Fruit fly (Drosophila melanogaster) whole organism, adult: ENCODE measurements around the gene CG10660.
A peak's percentile ranks its signal among the peaks of the same experiment; 100 is the strongest.

Experiments used
- CG11617 ChIP-seq: fragments of 200-800 bp; sonication (Bioruptor generic); optimal IDR thresholded peaks from 2 replicates; lab custom pipeline; 2017; ENCODE audit warnings: mild to moderate bottlenecking, missing biosample characterization, missing genetic modification reagents, missing genetic modification characterization
- CG12768 ChIP-seq: fragments of 200-800 bp; sonication (Bioruptor generic); optimal IDR thresholded peaks from 2 replicates; lab custom pipeline; 2017; ENCODE audit warnings: missing biosample characterization, missing genetic modification characterization, mild to moderate bottlenecking, moderate library complexity, missing genetic modification reagents
- CG14711 ChIP-seq: fragments of 200-800 bp; sonication (Bioruptor generic); optimal IDR thresholded peaks from 2 replicates; lab custom pipeline; 2018; ENCODE audit warnings: missing biosample characterization, mild to moderate bottlenecking, missing genetic modification characterization, moderate library complexity
- CG1620 ChIP-seq: fragments of 200-800 bp; sonication (Bioruptor generic); optimal IDR thresholded peaks from 2 replicates; lab custom pipeline; 2016; ENCODE audit warnings: missing biosample characterization, missing genetic modification characterization
- CG33017 ChIP-seq: fragments of 200-800 bp; sonication (Bioruptor generic); optimal IDR thresholded peaks from 2 replicates; lab custom pipeline; 2018; ENCODE audit warnings: missing biosample characterization, mild to moderate bottlenecking, missing genetic modification characterization, moderate library complexity
- CG5204 ChIP-seq: fragments of 200-800 bp; sonication (Bioruptor generic); optimal IDR thresholded peaks from 2 replicates; lab custom pipeline; 2016; ENCODE audit warnings: missing biosample characterization, missing genetic modification characterization
- CG7045 ChIP-seq: fragments of 200-800 bp; sonication (Bioruptor generic); optimal IDR thresholded peaks from 2 replicates; lab custom pipeline; 2017; ENCODE audit warnings: missing biosample characterization, mild to moderate bottlenecking, missing genetic modification characterization
- CG7101 ChIP-seq: fragments of 200-800 bp; sonication (Bioruptor generic); optimal IDR thresholded peaks from 2 replicates; lab custom pipeline; 2018; ENCODE audit warnings: missing biosample characterization, mild to moderate bottlenecking, missing genetic modification characterization, moderate library complexity
- Clk ChIP-seq: fragments of 200-800 bp; sonication (Bioruptor generic); optimal IDR thresholded peaks from 2 replicates; lab custom pipeline; 2017; ENCODE audit warnings: missing biosample characterization, missing genetic modification characterization
- Crg-1 ChIP-seq: fragments of 200-800 bp; sonication (Bioruptor generic); optimal IDR thresholded peaks from 2 replicates; lab custom pipeline; 2016; ENCODE audit warnings: missing biosample characterization, missing genetic modification characterization
- Hr96 ChIP-seq: fragments of 200-800 bp; sonication (Bioruptor generic); optimal IDR thresholded peaks from 2 replicates; lab custom pipeline; 2016; ENCODE audit warnings: missing biosample characterization, missing genetic modification characterization
- Mnt ChIP-seq: fragments of 200-800 bp; sonication (Bioruptor generic); optimal IDR thresholded peaks from 2 replicates; lab custom pipeline; 2016; ENCODE audit warnings: missing biosample characterization, mild to moderate bottlenecking, missing genetic modification characterization
- bab1 ChIP-seq: fragments of 200-800 bp; sonication (Bioruptor generic); optimal IDR thresholded peaks from 3 replicates; lab custom pipeline; 2019; ENCODE audit warnings: missing biosample characterization, mild to moderate bottlenecking, missing genetic modification characterization, moderate library complexity
- cic ChIP-seq: fragments of 200-800 bp; sonication (Bioruptor generic); optimal IDR thresholded peaks from 2 replicates; lab custom pipeline; 2017; ENCODE audit warnings: missing biosample characterization, mild to moderate bottlenecking, missing genetic modification characterization, moderate library complexity
- cnc ChIP-seq, 2 experiments: fragments of >200 bp; optimal IDR thresholded peaks; 2 replicates each; lab custom pipeline; 2017
- kay ChIP-seq: fragments of 200-800 bp; sonication (Bioruptor generic); peaks from one replicate; lab custom pipeline; 2016; ENCODE audit warnings: missing biosample characterization, missing genetic modification characterization, borderline replicate concordance
- ovo ChIP-seq: fragments of 200-800 bp; sonication (Bioruptor generic); optimal IDR thresholded peaks from 2 replicates; lab custom pipeline; 2016; ENCODE audit warnings: missing biosample characterization, missing genetic modification characterization
- pad ChIP-seq: fragments of 200-800 bp; sonication (Bioruptor generic); optimal IDR thresholded peaks from 3 replicates; lab custom pipeline; 2017; ENCODE audit warnings: missing biosample characterization, missing genetic modification characterization, mild to moderate bottlenecking, moderate library complexity, missing genetic modification reagents
- tj ChIP-seq: fragments of 200-800 bp; sonication (Bioruptor generic); optimal IDR thresholded peaks from 3 replicates; lab custom pipeline; 2017; ENCODE audit warnings: missing biosample characterization, mild to moderate bottlenecking, missing genetic modification characterization, moderate library complexity
- toe ChIP-seq: fragments of 200-800 bp; sonication (Bioruptor generic); optimal IDR thresholded peaks from 2 replicates; lab custom pipeline; 2016; ENCODE audit warnings: missing biosample characterization, missing genetic modification characterization

Gene CG10660

DNA sequence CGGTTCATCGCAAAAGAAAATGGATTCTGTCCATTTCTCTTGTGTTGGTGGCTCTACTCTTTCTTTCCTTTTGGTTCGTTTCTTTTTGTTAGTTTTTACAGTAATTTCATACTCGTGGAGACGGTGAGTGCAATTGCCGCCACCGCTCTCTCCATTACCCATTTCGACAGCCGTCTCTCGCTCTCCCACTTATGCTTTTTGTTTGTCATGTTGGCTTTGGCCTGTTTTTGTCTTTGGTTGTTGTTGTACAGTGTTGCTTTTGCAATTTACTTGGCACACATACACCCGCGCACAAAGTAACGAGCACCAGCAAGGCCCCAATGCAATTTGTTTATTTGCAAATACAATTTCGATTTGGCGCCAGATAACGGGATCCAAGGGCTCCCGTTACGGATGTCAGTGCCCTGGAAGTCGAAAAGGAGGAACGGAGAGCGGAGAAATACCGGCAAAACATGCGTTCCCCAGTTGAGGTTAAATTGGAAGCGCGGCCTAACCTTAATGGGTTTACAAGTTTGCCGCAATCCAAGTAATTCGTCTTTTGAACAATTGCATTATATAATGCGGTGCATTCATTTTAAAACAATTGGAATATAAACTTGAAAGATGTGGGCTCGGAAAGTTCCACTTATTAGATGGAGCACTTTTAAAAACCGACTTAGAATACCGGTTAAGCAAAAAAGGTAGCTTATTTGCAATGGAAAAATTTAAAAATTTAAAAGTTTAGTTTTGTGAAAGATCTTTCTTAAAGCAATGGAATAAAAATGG is 25.4 kb upstream of the CG10660 start:
- TF ChIP-seq CG33017 (tag; lab: Kevin White, UChicago) (no peak), CG12768 (GFP tag; lab: Kevin White, UChicago) (no peak), tj (no peak), Crg-1 (GFP tag; lab: Kevin White, UChicago) (no peak), CG11617 (no peak), pad (GFP tag; lab: Kevin White, UChicago) (peak; percentile 81), cic (GFP tag; lab: Kevin White, UChicago) (peak; percentile 34), cnc (optimal IDR thresholded peaks at IDR 0.05; lab: Kevin White, UChicago) (peak; percentile 72 to 77), CG14711 (tag; lab: Kevin White, UChicago) (no peak), ovo (GFP tag; lab: Kevin White, UChicago) (peak; percentile 99), Clk (no peak), Hr96 (GFP tag; lab: Kevin White, UChicago) (no peak), bab1 (GFP tag; lab: Kevin White, UChicago) (peak; percentile 10), CG1620 (GFP tag; lab: Kevin White, UChicago) (no peak), kay (GFP tag; lab: Kevin White, UChicago) (no peak), CG7045 (GFP tag; lab: Kevin White, UChicago) (peak; percentile 12), toe (no peak), CG5204 (GFP tag; lab: Kevin White, UChicago) (no peak), Mnt (peak; percentile 37)

DNA sequence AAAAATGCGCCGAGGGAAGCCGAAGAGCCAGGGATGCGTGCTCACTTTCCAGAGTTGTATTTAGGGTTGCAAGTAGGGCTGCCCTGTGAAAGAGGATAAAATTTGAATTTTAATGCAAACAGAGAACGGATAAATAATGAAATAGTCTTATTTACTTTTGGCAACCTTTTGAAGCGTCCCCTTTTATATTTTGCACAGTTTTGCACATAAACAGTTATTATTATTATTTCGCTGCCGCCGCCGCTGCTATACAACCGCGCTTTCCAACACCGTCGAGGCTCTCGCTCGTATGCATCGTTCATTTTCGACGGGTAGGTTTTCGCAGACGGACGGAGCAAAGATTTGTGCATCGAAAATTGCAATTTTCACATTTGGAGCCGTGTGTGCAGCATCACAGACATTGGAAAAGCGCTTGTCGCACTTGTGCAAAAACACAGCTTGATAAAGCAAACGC is 24.3 kb upstream of the CG10660 start, which contains the start of the genes sti and tral:
Gene sti, minus strand, starts transcription at position 54 of the 454 bp plus-strand sequence.
Gene tral, plus strand, starts transcription at position 298 of the 454 bp plus-strand sequence.
- TF ChIP-seq ovo (GFP tag; lab: Kevin White, UChicago) = peak; percentile 94
- TF ChIP-seq CG5204 (GFP tag; lab: Kevin White, UChicago) = peak; percentile 97
- TF ChIP-seq Hr96 (GFP tag; lab: Kevin White, UChicago) = peak; percentile 97
- peak; percentile 78 for TF ChIP-seq CG33017 (tag; lab: Kevin White, UChicago)
- peak; percentile 90 for TF ChIP-seq CG7101 (tag; lab: Kevin White, UChicago)
- TF ChIP-seq CG7045 (GFP tag; lab: Kevin White, UChicago) = peak; percentile 89
- TF ChIP-seq cnc (optimal IDR thresholded peaks at IDR 0.05; lab: Kevin White, UChicago) = no peak
- no peak for TF ChIP-seq kay (GFP tag; lab: Kevin White, UChicago)
- peak; percentile 97 for TF ChIP-seq CG1620 (GFP tag; lab: Kevin White, UChicago)
- peak; percentile 100 for TF ChIP-seq CG14711 (tag; lab: Kevin White, UChicago)
- TF ChIP-seq Mnt = peak; percentile 91
- peak; percentile 86 for TF ChIP-seq pad (GFP tag; lab: Kevin White, UChicago)
- TF ChIP-seq bab1 (GFP tag; lab: Kevin White, UChicago) = peak; percentile 91
- peak; percentile 90 for TF ChIP-seq CG11617
- TF ChIP-seq Crg-1 (GFP tag; lab: Kevin White, UChicago) = peak; percentile 93
- TF ChIP-seq cic (GFP tag; lab: Kevin White, UChicago) = peak; percentile 78
- peak; percentile 94 for TF ChIP-seq CG12768 (GFP tag; lab: Kevin White, UChicago)
- TF ChIP-seq Clk = peak; percentile 93
- peak; percentile 77 for TF ChIP-seq tj
- peak; percentile 98 for TF ChIP-seq toe

DNA sequence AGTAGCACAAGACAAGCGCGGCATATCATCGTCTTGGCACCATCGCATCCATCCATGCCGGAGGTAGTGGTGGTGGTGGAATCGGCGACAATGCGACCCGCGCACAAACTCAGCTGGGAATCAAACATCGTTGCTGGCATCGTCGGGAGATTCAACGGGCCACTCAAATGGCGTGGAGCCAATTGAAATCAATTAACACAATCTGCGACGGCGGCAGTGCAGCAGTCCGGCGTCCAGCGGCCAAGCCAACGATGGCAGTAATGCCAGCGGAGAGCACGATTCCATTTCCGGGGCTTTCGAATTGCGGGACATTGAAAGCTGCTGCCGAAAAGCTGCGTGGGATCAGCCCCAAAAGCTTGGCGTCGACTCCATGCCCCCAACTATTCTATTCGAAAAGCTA is 17.1 kb upstream of the CG10660 start, which contains the start of gene CG10654:
Gene CG10654, minus strand, starts transcription at position 270 of the 400 bp plus-strand sequence.
- TF ChIP-seq CG11617 (no peak), CG7101 (tag; lab: Kevin White, UChicago) (no peak), ovo (GFP tag; lab: Kevin White, UChicago) (no peak), CG12768 (GFP tag; lab: Kevin White, UChicago) (peak; percentile 54), CG33017 (tag; lab: Kevin White, UChicago) (no peak)

DNA sequence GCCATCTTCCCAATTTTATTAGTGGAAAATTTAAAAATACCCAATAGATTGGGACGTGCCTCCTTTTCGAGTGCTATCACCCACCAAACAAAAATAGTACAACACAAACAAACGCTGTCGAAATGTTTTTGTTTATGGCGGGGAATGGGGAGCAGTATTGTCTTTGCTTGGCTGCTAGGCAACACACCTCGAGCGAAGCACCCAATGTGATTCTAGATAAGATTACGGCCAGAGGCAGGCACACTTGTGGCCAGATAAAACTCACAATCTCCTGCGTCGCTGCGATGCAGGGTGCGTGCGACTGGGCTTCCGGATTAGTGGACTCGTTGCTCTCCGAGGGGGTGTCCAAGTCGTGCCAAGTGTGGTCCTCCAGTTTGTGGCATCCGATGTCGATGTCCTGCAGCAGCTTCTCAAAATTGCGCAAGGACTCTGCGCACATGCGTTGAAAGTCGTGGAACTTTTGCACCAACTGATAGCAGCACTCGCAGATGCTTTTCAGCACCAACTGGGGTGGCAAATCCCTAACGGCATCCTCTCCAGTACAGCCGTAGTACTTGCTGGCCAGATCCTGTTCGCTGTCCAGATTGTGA is 16.6 kb upstream of the CG10660 start:
- TF ChIP-seq CG14711 (tag; lab: Kevin White, UChicago) (no peak), Mnt (peak; percentile 6)

DNA sequence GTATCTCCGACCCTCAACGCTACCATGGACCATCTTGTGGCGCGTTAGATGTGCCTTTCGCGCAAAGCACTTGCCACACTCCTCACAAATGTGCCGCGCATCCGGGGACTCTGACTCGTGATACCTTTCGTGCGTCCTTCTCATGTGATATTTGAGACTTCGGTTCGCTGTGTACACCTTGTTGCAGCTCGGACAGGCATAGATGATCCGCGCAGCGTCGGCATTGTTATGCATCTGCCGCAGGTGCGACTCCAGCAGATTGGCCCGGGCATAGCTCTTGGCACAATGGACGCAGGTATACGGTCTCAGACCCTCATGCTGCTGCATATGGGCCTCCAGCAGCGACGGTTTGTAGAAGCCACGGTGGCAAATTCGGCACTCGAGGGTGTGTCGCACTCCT is 15.5 kb upstream of the CG10660 start:
- TF ChIP-seq kay (GFP tag; lab: Kevin White, UChicago) (no peak), Mnt (no peak), Clk (no peak), CG12768 (GFP tag; lab: Kevin White, UChicago) (no peak), tj (no peak), CG33017 (tag; lab: Kevin White, UChicago) (no peak), CG1620 (GFP tag; lab: Kevin White, UChicago) (no peak), CG14711 (tag; lab: Kevin White, UChicago) (no peak), cic (GFP tag; lab: Kevin White, UChicago) (no peak), CG7045 (GFP tag; lab: Kevin White, UChicago) (no peak), pad (GFP tag; lab: Kevin White, UChicago) (no peak), Crg-1 (GFP tag; lab: Kevin White, UChicago) (no peak), CG5204 (GFP tag; lab: Kevin White, UChicago) (no peak)
